Worm (Caenorhabditis elegans) whole organism, young adult: ENCODE measurements around the gene Y39E4A.1.

ENCODE experiments used
- B0019.2 ChIP-seq: fragments of 200-800 bp; sonication (Bioruptor generic); conservative IDR thresholded peaks from 2 replicates; pipeline ENCODE4 v1.3.6; 2022; ENCODE audit warnings: missing genetic modification reagents, missing genetic modification characterization, missing compliant biosample characterization
- B0035.1 ChIP-seq: sonication (generic microtip); optimal IDR thresholded peaks from 2 replicates; lab custom pipeline; 2016; ENCODE audit warnings: missing genetic modification characterization, mild to moderate bottlenecking, missing compliant biosample characterization, missing genotype, missing genetic modification reagents
- B0336.3 ChIP-seq: fragments of 200-800 bp; sonication (Bioruptor generic); IDR thresholded peaks from 2 replicates; pipeline ENCODE4 v1.3.6; 2022; ENCODE audit warnings: missing genetic modification characterization, missing compliant biosample characterization
- C17E4.6 ChIP-seq: fragments of 200-800 bp; sonication (Bioruptor generic); IDR thresholded peaks from 2 replicates; pipeline ENCODE4 v1.3.6; 2022; ENCODE audit warnings: missing genetic modification reagents, missing genetic modification characterization, missing compliant biosample characterization
- D2030.7 ChIP-seq: fragments of 200-800 bp; sonication (Bioruptor generic); IDR thresholded peaks from 2 replicates; pipeline ENCODE4 v1.3.6; 2022; ENCODE audit warnings: missing genetic modification reagents, missing genetic modification characterization, missing compliant biosample characterization
- F37B4.10 ChIP-seq: fragments of 200-800 bp; sonication (Bioruptor generic); IDR thresholded peaks from 2 replicates; pipeline ENCODE4 v1.3.6; 2022; ENCODE audit warnings: missing genetic modification characterization, missing compliant biosample characterization
- F49E8.2 ChIP-seq: sonication (generic microtip); optimal IDR thresholded peaks from 3 replicates; lab custom pipeline; 2017; ENCODE audit warnings: missing genetic modification characterization, mild to moderate bottlenecking, missing compliant biosample characterization, antibody characterized with exemption, moderate library complexity; ENCODE audit not compliant: insufficient read depth
- F57C9.4 ChIP-seq: sonication (generic microtip); optimal IDR thresholded peaks from 2 replicates; lab custom pipeline; 2017; ENCODE audit warnings: mild to moderate bottlenecking, missing genetic modification characterization, missing compliant biosample characterization
- Y53G8AR.9 ChIP-seq: fragments of 200-800 bp; sonication (Bioruptor generic); conservative IDR thresholded peaks from 2 replicates; pipeline ENCODE4 v1.3.6; 2022; ENCODE audit warnings: missing genetic modification reagents, missing genetic modification characterization, missing compliant biosample characterization
- Y67H2A.10 ChIP-seq: fragments of 200-800 bp; sonication (Bioruptor generic); conservative IDR thresholded peaks from 2 replicates; pipeline ENCODE4 v1.3.6; 2022; ENCODE audit warnings: missing genetic modification reagents, missing genetic modification characterization, missing compliant biosample characterization
- ZK185.1 ChIP-seq: sonication (generic microtip); optimal IDR thresholded peaks from 2 replicates; lab custom pipeline; 2016; ENCODE audit warnings: mild to moderate bottlenecking, missing genetic modification characterization, missing compliant biosample characterization; ENCODE audit not compliant: poor library complexity, severe bottlenecking
- akir-1 ChIP-seq: fragments of 200-800 bp; sonication (Bioruptor generic); optimal IDR thresholded peaks from 2 replicates; lab custom pipeline; 2018; ENCODE audit warnings: mild to moderate bottlenecking, missing genetic modification characterization, moderate library complexity, missing compliant biosample characterization
- ama-1 ChIP-seq, 3 experiments: fragments of 150-350 bp in 1 of 3; sonication (generic microtip) in 2 of 3; optimal IDR thresholded peaks; 2 replicates each; lab custom pipeline; 2014 to 2018; ENCODE audit warnings: missing biosample characterization in 2 of 3, missing genetic modification characterization in 2 of 3, missing genetic modification reagents in 2 of 3
- atf-7 ChIP-seq: sonication (generic microtip); optimal IDR thresholded peaks from 2 replicates; lab custom pipeline; 2017; ENCODE audit warnings: mild to moderate bottlenecking, missing genetic modification characterization, missing compliant biosample characterization
- bed-1 ChIP-seq: fragments of 200-800 bp; sonication (Bioruptor generic); IDR thresholded peaks from 2 replicates; pipeline ENCODE4 v1.3.6; 2022; ENCODE audit warnings: missing genetic modification reagents, missing genetic modification characterization, missing compliant biosample characterization
- bed-2 ChIP-seq: fragments of 200-800 bp; sonication (Bioruptor generic); IDR thresholded peaks from 2 replicates; pipeline ENCODE4 v1.3.6; 2022; ENCODE audit warnings: missing genetic modification reagents, missing genetic modification characterization, missing compliant biosample characterization
- cebp-2 ChIP-seq: fragments of 200-800 bp; sonication (Bioruptor generic); IDR thresholded peaks from 2 replicates; pipeline ENCODE4 v1.3.6; 2022; ENCODE audit warnings: missing genetic modification characterization, missing compliant biosample characterization
- ceh-27 ChIP-seq: fragments of 200-800 bp; sonication (Bioruptor generic); optimal IDR thresholded peaks from 2 replicates; lab custom pipeline; 2018; ENCODE audit warnings: mild to moderate bottlenecking, missing genetic modification characterization, moderate library complexity, missing compliant biosample characterization
- ceh-79 ChIP-seq: sonication (generic microtip); optimal IDR thresholded peaks from 2 replicates; lab custom pipeline; 2017; ENCODE audit warnings: mild to moderate bottlenecking, missing genetic modification characterization, missing compliant biosample characterization
- chd-7 ChIP-seq: sonication (generic microtip); optimal IDR thresholded peaks from 2 replicates; lab custom pipeline; 2016; ENCODE audit warnings: mild to moderate bottlenecking, missing genetic modification characterization, moderate library complexity, missing compliant biosample characterization
- die-1 ChIP-seq: sonication (generic microtip); optimal IDR thresholded peaks from 2 replicates; lab custom pipeline; 2016; ENCODE audit warnings: missing genotype, mild to moderate bottlenecking, missing genetic modification characterization, missing compliant biosample characterization
- egrh-3 ChIP-seq: fragments of 200-800 bp; sonication (Bioruptor generic); IDR thresholded peaks from 2 replicates; pipeline ENCODE4 v1.3.6; 2022; ENCODE audit warnings: missing genetic modification reagents, missing genetic modification characterization, missing compliant biosample characterization
- fkh-3 ChIP-seq: sonication (generic microtip); optimal IDR thresholded peaks from 2 replicates; lab custom pipeline; 2016; ENCODE audit warnings: mild to moderate bottlenecking, missing genetic modification characterization, missing compliant biosample characterization
- him-1 ChIP-seq: sonication (generic microtip); optimal IDR thresholded peaks from 2 replicates; lab custom pipeline; 2016; ENCODE audit warnings: missing genotype, missing genetic modification reagents, missing genetic modification characterization, missing compliant biosample characterization
- hmg-1.2 ChIP-seq: fragments of 200-800 bp; sonication (Bioruptor generic); IDR thresholded peaks from 2 replicates; pipeline ENCODE4 v1.3.6; 2022; ENCODE audit warnings: missing genetic modification reagents, missing genetic modification characterization, missing compliant biosample characterization
- lin-40 ChIP-seq: sonication (generic microtip); optimal IDR thresholded peaks from 2 replicates; lab custom pipeline; 2016; ENCODE audit warnings: missing genetic modification characterization, mild to moderate bottlenecking, missing compliant biosample characterization, missing genotype, missing genetic modification reagents
- lsy-27 ChIP-seq: sonication (generic microtip); optimal IDR thresholded peaks from 2 replicates; lab custom pipeline; 2017; ENCODE audit warnings: missing genetic modification characterization, mild to moderate bottlenecking, missing compliant biosample characterization, antibody characterized with exemption, missing genotype, borderline replicate concordance; ENCODE audit not compliant: insufficient read depth
- madf-10 ChIP-seq: sonication (generic microtip); optimal IDR thresholded peaks from 2 replicates; lab custom pipeline; 2016; ENCODE audit warnings: mild to moderate bottlenecking, missing genetic modification characterization, missing compliant biosample characterization
- mcd-1 ChIP-seq: fragments of 200-800 bp; sonication (Bioruptor generic); IDR thresholded peaks from 2 replicates; pipeline ENCODE4 v1.3.6; 2022; ENCODE audit warnings: missing genetic modification reagents, missing genetic modification characterization, missing compliant biosample characterization
- nhr-120 ChIP-seq: fragments of 200-800 bp; sonication (Bioruptor generic); IDR thresholded peaks from 2 replicates; pipeline ENCODE4 v1.3.6; 2022; ENCODE audit warnings: missing genetic modification characterization, missing compliant biosample characterization
- nhr-179 ChIP-seq: sonication (generic microtip); optimal IDR thresholded peaks from 2 replicates; lab custom pipeline; 2016; ENCODE audit warnings: mild to moderate bottlenecking, missing genetic modification characterization, missing compliant biosample characterization
- nhr-27 ChIP-seq: fragments of 200-800 bp; sonication (Bioruptor generic); optimal IDR thresholded peaks from 2 replicates; lab custom pipeline; 2018; ENCODE audit warnings: mild to moderate bottlenecking, missing genetic modification characterization, moderate library complexity, missing compliant biosample characterization
- nhr-80 ChIP-seq: sonication (generic microtip); optimal IDR thresholded peaks from 2 replicates; lab custom pipeline; 2016; ENCODE audit warnings: missing genetic modification characterization, missing compliant biosample characterization
- rcor-1 ChIP-seq: fragments of 200-800 bp; sonication (Bioruptor generic); IDR thresholded peaks from 2 replicates; pipeline ENCODE4 v1.3.6; 2022; ENCODE audit warnings: missing genetic modification reagents, missing genetic modification characterization, missing compliant biosample characterization
- repo-1 ChIP-seq: sonication (generic microtip); optimal IDR thresholded peaks from 2 replicates; lab custom pipeline; 2017; ENCODE audit warnings: mild to moderate bottlenecking, missing genetic modification characterization, missing compliant biosample characterization
- unc-130 ChIP-seq: sonication (generic microtip); optimal IDR thresholded peaks from 2 replicates; lab custom pipeline; 2016; ENCODE audit warnings: missing genetic modification reagents, missing genetic modification characterization, missing compliant biosample characterization
- unc-62 ChIP-seq: fragments of 150-350 bp; optimal IDR thresholded peaks from 2 replicates; lab custom pipeline; 2014; ENCODE audit warnings: missing biosample characterization, missing genetic modification reagents, missing genetic modification characterization
- zfh-2 ChIP-seq: fragments of 200-800 bp; sonication (Bioruptor generic); conservative IDR thresholded peaks from 2 replicates; pipeline ENCODE4 v1.3.6; 2022; ENCODE audit warnings: missing genetic modification reagents, missing genetic modification characterization, missing compliant biosample characterization
- zim-3 ChIP-seq: sonication (generic microtip); optimal IDR thresholded peaks from 2 replicates; lab custom pipeline; 2017; ENCODE audit warnings: mild to moderate bottlenecking, missing genetic modification characterization, moderate library complexity, missing compliant biosample characterization
- ztf-22 ChIP-seq: fragments of 200-800 bp; sonication (Bioruptor generic); optimal IDR thresholded peaks from 2 replicates; lab custom pipeline; 2018; ENCODE audit warnings: mild to moderate bottlenecking, missing genetic modification characterization, moderate library complexity, missing compliant biosample characterization
- ztf-25 ChIP-seq: fragments of 200-800 bp; sonication (Bioruptor generic); IDR thresholded peaks from 2 replicates; pipeline ENCODE4 v1.3.6; 2022; ENCODE audit warnings: missing genetic modification reagents, missing genetic modification characterization, missing compliant biosample characterization
- ztf-3 ChIP-seq: fragments of 200-800 bp; sonication (Bioruptor generic); optimal IDR thresholded peaks from 2 replicates; lab custom pipeline; 2018; ENCODE audit warnings: mild to moderate bottlenecking, missing genetic modification characterization, missing compliant biosample characterization

Gene Y39E4A.1

ce11 chrIII:12951362-12952228, at the start of gene Y39E4A.1:
Gene Y39E4A.1, plus strand, starts transcription at chrIII:12951412.
- TF ChIP-seq F37B4.10 (GFP tag; lab: Robert Waterston, UW), result 0 out of 2 replicates have a peak, but pooled peaks have one; percentile 37
- TF ChIP-seq ceh-27 (GFP tag; lab: Kevin White, UChicago), result no peak
- TF ChIP-seq chd-7 (tag; lab: Kevin White, UChicago), result no peak
- TF ChIP-seq egrh-3 (GFP tag; lab: Robert Waterston, UW), result peak; percentile 49; the same call in 1 of the 2 replicates
- TF ChIP-seq zfh-2 (GFP tag; lab: Robert Waterston, UW), result peak; percentile 83
- TF ChIP-seq D2030.7 (GFP tag; lab: Robert Waterston, UW), result no peak
- TF ChIP-seq ama-1 (optimal IDR thresholded peaks at IDR 0.05; lab: Kevin White, UChicago), result no peak
- TF ChIP-seq ama-1 (GFP tag; optimal IDR thresholded peaks at IDR 0.05; lab: Kevin White, UChicago), result no peak
- no peak for TF ChIP-seq ceh-79 (tag; lab: Kevin White, UChicago)
- 0 out of 2 replicates have a peak, but pooled peaks have one; percentile 30 for TF ChIP-seq cebp-2 (GFP tag; lab: Robert Waterston, UW)
- TF ChIP-seq, all 124 proteins: peak for 4

- TF ChIP-seq ztf-25 (GFP tag; lab: Robert Waterston, UW) (no peak), mcd-1 (GFP tag; lab: Robert Waterston, UW) (no peak), lin-40 (tag; lab: Kevin White, UChicago) (no peak), B0035.1 (tag; lab: Kevin White, UChicago) (no peak), madf-10 (no peak), B0019.2 (GFP tag; lab: Robert Waterston, UW) (no peak), unc-62 (GFP tag; lab: Kevin White, UChicago) (no peak), nhr-27 (tag; lab: Kevin White, UChicago) (no peak), ztf-3 (GFP tag; lab: Kevin White, UChicago) (no peak), Y67H2A.10 (GFP tag; lab: Robert Waterston, UW) (no peak), die-1 (tag; lab: Kevin White, UChicago) (no peak), bed-1 (GFP tag; lab: Robert Waterston, UW) (no peak)
Observed at ce11 chrIII:12904052-12904451, 47.2 kb upstream of the Y39E4A.1 start.

ce11 chrIII:12904987-12905541, 46.1 kb upstream of the Y39E4A.1 start, which contains the start of gene cox-5A:
Gene cox-5A, plus strand, starts transcription at chrIII:12905491.
- TF ChIP-seq zim-3 (peak; percentile 81), akir-1 (GFP tag; lab: Kevin White, UChicago) (no peak), nhr-179 (tag; lab: Kevin White, UChicago) (no peak), hmg-1.2 (GFP tag; lab: Robert Waterston, UW) (peak; percentile 92), ZK185.1 (tag; lab: Kevin White, UChicago) (peak; percentile 98), atf-7 (tag; lab: Kevin White, UChicago) (peak; percentile 97), lsy-27 (no peak), C17E4.6 (GFP tag; lab: Robert Waterston, UW) (peak; percentile 96), B0035.1 (tag; lab: Kevin White, UChicago) (peak; percentile 93), repo-1 (tag; lab: Kevin White, UChicago) (peak; percentile 99), nhr-80 (tag; lab: Kevin White, UChicago) (peak; percentile 91), rcor-1 (GFP tag; lab: Robert Waterston, UW) (peak; percentile 98), B0336.3 (GFP tag; lab: Robert Waterston, UW) (peak; percentile 99), bed-2 (peak; percentile 79), ztf-25 (GFP tag; lab: Robert Waterston, UW) (peak; percentile 72; the same call in 1 of the 2 replicates), F57C9.4 (tag; lab: Kevin White, UChicago) (peak; percentile 93), unc-130 (GFP tag; lab: Kevin White, UChicago) (peak; percentile 87), ztf-22 (GFP tag; lab: Kevin White, UChicago) (peak; percentile 76), him-1 (tag; lab: Kevin White, UChicago) (peak; percentile 75), nhr-120 (GFP tag; lab: Robert Waterston, UW) (0 out of 2 replicates have a peak, but pooled peaks have one; percentile 61), F49E8.2 (peak; percentile 93), Y53G8AR.9 (GFP tag; lab: Robert Waterston, UW) (peak; percentile 100), cebp-2 (GFP tag; lab: Robert Waterston, UW) (0 out of 2 replicates have a peak, but pooled peaks have one; percentile 50), fkh-3 (tag; lab: Kevin White, UChicago) (no peak), Y67H2A.10 (GFP tag; lab: Robert Waterston, UW) (peak; percentile 90)
